Fruit fly (Drosophila melanogaster) whole organism, wandering third instar larva: ENCODE data around the gene CG8668.

Source experiments
- Abd-B ChIP-seq: fragments of >200 bp; optimal IDR thresholded peaks from 2 replicates; lab custom pipeline; 2017; ENCODE audit warnings: missing biosample characterization, missing genetic modification characterization
- CG32264 ChIP-seq: fragments of 200-800 bp; sonication (Bioruptor generic); optimal IDR thresholded peaks from 2 replicates; lab custom pipeline; 2016; ENCODE audit warnings: missing biosample characterization, missing genetic modification characterization
- CG9705 ChIP-seq: fragments of 200-800 bp; sonication (Bioruptor generic); optimal IDR thresholded peaks from 2 replicates; lab custom pipeline; 2018; ENCODE audit warnings: missing biosample characterization, mild to moderate bottlenecking, missing genetic modification characterization
- CrebA ChIP-seq: fragments of 200-800 bp; sonication (Bioruptor generic); optimal IDR thresholded peaks from 2 replicates; lab custom pipeline; 2016; ENCODE audit warnings: missing biosample characterization, mild to moderate bottlenecking, missing genetic modification characterization, borderline replicate concordance
- Dfd ChIP-seq: fragments of >200 bp; optimal IDR thresholded peaks from 2 replicates; lab custom pipeline; 2017; ENCODE audit warnings: missing biosample characterization, missing genetic modification characterization
- Dif ChIP-seq: fragments of 200-275, 200-300 bp; sonication (Bioruptor generic); optimal IDR thresholded peaks from 2 replicates; lab custom pipeline; 2018; ENCODE audit warnings: missing biosample characterization, missing genetic modification characterization; ENCODE audit not compliant: partially characterized antibody
- GATAd ChIP-seq: sonication (Bioruptor generic); optimal IDR thresholded peaks from 2 replicates; lab custom pipeline; 2016; ENCODE audit warnings: missing biosample characterization, missing genetic modification characterization
- HLH106 ChIP-seq: fragments of 200-800 bp; optimal IDR thresholded peaks from 3 replicates; lab custom pipeline; 2019; ENCODE audit warnings: missing biosample characterization, mild to moderate bottlenecking, missing genetic modification characterization, moderate library complexity
- Hnf4 ChIP-seq: fragments of 200-800 bp; sonication (Bioruptor generic); optimal IDR thresholded peaks from 2 replicates; lab custom pipeline; 2016; ENCODE audit warnings: missing biosample characterization, mild to moderate bottlenecking, missing genetic modification characterization
- Hr78 ChIP-seq: fragments of >200 bp; optimal IDR thresholded peaks from 2 replicates; lab custom pipeline; 2017; ENCODE audit warnings: missing biosample characterization, missing genetic modification characterization
- Hr83 ChIP-seq: fragments of 200-300 bp; sonication (Bioruptor generic); optimal IDR thresholded peaks from 2 replicates; lab custom pipeline; 2016; ENCODE audit warnings: missing biosample characterization, mild to moderate bottlenecking, missing genetic modification characterization, moderate library complexity; ENCODE audit not compliant: poor library complexity, severe bottlenecking
- Jra ChIP-seq: sonication (Bioruptor generic); optimal IDR thresholded peaks from 2 replicates; lab custom pipeline; 2016; ENCODE audit warnings: missing biosample characterization, missing genetic modification characterization
- Mio ChIP-seq: sonication (Bioruptor generic); optimal IDR thresholded peaks from 2 replicates; lab custom pipeline; 2016; ENCODE audit warnings: missing biosample characterization, missing genetic modification characterization
- Myc ChIP-seq: fragments of >200 bp; optimal IDR thresholded peaks from 2 replicates; lab custom pipeline; 2017
- N ChIP-seq: fragments of >200 bp; optimal IDR thresholded peaks from 2 replicates; lab custom pipeline; 2018; ENCODE audit warnings: missing biosample characterization, missing external identifiers, missing genetic modification characterization
- OdsH ChIP-seq: fragments of 200-800 bp; sonication (Bioruptor generic); optimal IDR thresholded peaks from 2 replicates; lab custom pipeline; 2016; ENCODE audit warnings: missing biosample characterization, mild to moderate bottlenecking, missing genetic modification characterization
- Rel ChIP-seq, 2 experiments: fragments of 200-800 bp; sonication (Bioruptor generic) in 1 of 2; optimal IDR thresholded peaks; 2 replicates in 1 of 2; 3 replicates in 1 of 2; lab custom pipeline; 2016 to 2019; ENCODE audit warnings: mild to moderate bottlenecking in 2 of 2, missing biosample characterization in 2 of 2, missing genetic modification characterization in 2 of 2, moderate library complexity in 1 of 2
- Sp1 ChIP-seq: fragments of 200-800 bp; sonication (Bioruptor generic); optimal IDR thresholded peaks from 3 replicates; lab custom pipeline; 2019; ENCODE audit warnings: missing biosample characterization, mild to moderate bottlenecking, missing genetic modification characterization, moderate library complexity
- Vsx2 ChIP-seq: fragments of 200-300, 225-300 bp; sonication (Bioruptor generic); optimal IDR thresholded peaks from 2 replicates; lab custom pipeline; 2018; ENCODE audit warnings: missing biosample characterization, missing genetic modification characterization; ENCODE audit not compliant: partially characterized antibody
- br ChIP-seq: fragments of 200-800 bp; sonication (Bioruptor generic); optimal IDR thresholded peaks from 2 replicates; lab custom pipeline; 2016; ENCODE audit warnings: missing biosample characterization, missing genetic modification characterization
- brk ChIP-seq: fragments of 200-800 bp; sonication (Bioruptor generic); optimal IDR thresholded peaks from 2 replicates; lab custom pipeline; 2016; ENCODE audit warnings: missing biosample characterization, mild to moderate bottlenecking, missing genetic modification characterization
- dl ChIP-seq, 2 experiments: fragments of 175-275, 200-275 bp in 1 of 2; fragments of 200-275 bp in 1 of 2; sonication (Bioruptor generic); optimal IDR thresholded peaks; lab custom pipeline; 2018; ENCODE audit warnings: mild to moderate bottlenecking in 2 of 2, missing biosample characterization in 2 of 2, missing genetic modification characterization in 2 of 2, moderate library complexity in 2 of 2; ENCODE audit not compliant: partially characterized antibody in 2 of 2, insufficient read depth in 1 of 2
- dmrt93B ChIP-seq: fragments of 200-800 bp; sonication (Bioruptor generic); optimal IDR thresholded peaks from 2 replicates; lab custom pipeline; 2018; ENCODE audit warnings: missing biosample characterization, mild to moderate bottlenecking, missing genetic modification characterization
- dsf ChIP-seq: sonication (Bioruptor generic); optimal IDR thresholded peaks from 2 replicates; lab custom pipeline; 2016; ENCODE audit warnings: missing biosample characterization, missing genetic modification characterization, borderline replicate concordance
- ey ChIP-seq: fragments of 200-800 bp; sonication (Bioruptor generic); optimal IDR thresholded peaks from 2 replicates; lab custom pipeline; 2016; ENCODE audit warnings: missing biosample characterization, missing genetic modification characterization
- foxo ChIP-seq, 2 experiments: fragments of 200-800 bp; sonication (Bioruptor generic); optimal IDR thresholded peaks; 2 replicates in 1 of 2; 3 replicates in 1 of 2; lab custom pipeline; 2016 to 2017; ENCODE audit warnings: missing biosample characterization in 2 of 2, missing genetic modification characterization in 2 of 2
- fru ChIP-seq: fragments of 200-800 bp; sonication (Bioruptor generic); optimal IDR thresholded peaks from 3 replicates; lab custom pipeline; 2016; ENCODE audit warnings: missing biosample characterization, mild to moderate bottlenecking, missing genetic modification characterization
- h ChIP-seq: fragments of 200-800 bp; sonication (Bioruptor generic); optimal IDR thresholded peaks from 3 replicates; lab custom pipeline; 2016; ENCODE audit warnings: missing biosample characterization, mild to moderate bottlenecking, missing genetic modification characterization
- jim ChIP-seq: fragments of 175-275, 200-325 bp; sonication (Bioruptor generic); optimal IDR thresholded peaks from 2 replicates; lab custom pipeline; 2016; ENCODE audit warnings: missing biosample characterization, mild to moderate bottlenecking, missing genetic modification characterization
- lola ChIP-seq: fragments of >200 bp; optimal IDR thresholded peaks from 2 replicates; lab custom pipeline; 2017; ENCODE audit warnings: missing biosample characterization, missing genetic modification characterization
- pan ChIP-seq: fragments of >200 bp; optimal IDR thresholded peaks from 2 replicates; lab custom pipeline; 2017
- psq ChIP-seq: fragments of 200-800 bp; sonication (Bioruptor generic); optimal IDR thresholded peaks from 3 replicates; lab custom pipeline; 2017; ENCODE audit warnings: missing biosample characterization, mild to moderate bottlenecking, missing genetic modification characterization, moderate library complexity
- rgr ChIP-seq: fragments of 200-800 bp; sonication (Bioruptor generic); optimal IDR thresholded peaks from 3 replicates; lab custom pipeline; 2016; ENCODE audit warnings: missing biosample characterization, mild to moderate bottlenecking, missing genetic modification characterization
- sage ChIP-seq: fragments of 200-800 bp; sonication (Bioruptor generic); optimal IDR thresholded peaks from 2 replicates; lab custom pipeline; 2016; ENCODE audit warnings: missing biosample characterization, mild to moderate bottlenecking, missing genetic modification characterization
- sv ChIP-seq: fragments of 200-800 bp; sonication (Bioruptor generic); optimal IDR thresholded peaks from 3 replicates; lab custom pipeline; 2016; ENCODE audit warnings: missing biosample characterization, missing genetic modification characterization
- tai ChIP-seq: sonication (Bioruptor generic); optimal IDR thresholded peaks from 2 replicates; lab custom pipeline; 2016; ENCODE audit warnings: missing biosample characterization, missing genetic modification characterization
- usp ChIP-seq: fragments of >200 bp; optimal IDR thresholded peaks from 2 replicates; lab custom pipeline; 2017; ENCODE audit warnings: missing biosample characterization, missing genetic modification characterization
- woc ChIP-seq: sonication (Bioruptor generic); optimal IDR thresholded peaks from 2 replicates; lab custom pipeline; 2016; ENCODE audit warnings: missing biosample characterization, mild to moderate bottlenecking, missing genetic modification characterization

Gene CG8668

DNA sequence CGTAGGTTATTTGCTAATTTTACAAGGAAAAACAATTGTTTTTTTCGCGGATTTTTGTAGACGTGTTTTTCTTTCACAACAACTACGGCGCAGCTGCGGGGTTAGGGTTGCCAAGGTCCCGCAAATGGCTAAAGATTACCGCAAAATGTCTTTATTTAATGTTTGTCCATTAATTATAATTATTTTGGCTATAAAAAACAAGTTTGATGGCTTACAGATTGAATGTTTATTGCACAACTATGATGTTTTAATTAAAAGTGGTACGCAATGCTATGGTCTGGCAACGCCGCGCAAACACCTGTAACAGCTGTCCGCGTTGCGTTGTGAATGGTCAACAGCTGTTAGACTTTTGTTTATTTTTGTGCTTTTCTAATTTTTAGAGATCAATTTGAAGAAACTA, 29.9 kb downstream of the CG8668 start:
- TF ChIP-seq CG32264 (GFP tag; lab: Kevin White, UChicago) (no peak), Mio (no peak), usp (GFP tag; lab: Kevin White, UChicago) (no peak), Abd-B (no peak), Rel (GFP tag; optimal IDR thresholded peaks at IDR 0.05; lab: Kevin White, UChicago) (no peak), Rel (tag; optimal IDR thresholded peaks at IDR 0.05; lab: Kevin White, UChicago) (peak; percentile 83), foxo (GFP tag; optimal IDR thresholded peaks at IDR 0.05; lab: Kevin White, UChicago) (peak; percentile 7 to 78), Jra (GFP tag; lab: Kevin White, UChicago) (peak; percentile 35), OdsH (GFP tag; lab: Kevin White, UChicago) (peak; percentile 38), brk (GFP tag; lab: Kevin White, UChicago) (peak; percentile 57), tai (peak; percentile 68), CG9705 (GFP tag; lab: Kevin White, UChicago) (peak; percentile 41), Hr83 (GFP tag; lab: Kevin White, UChicago) (no peak), h (GFP tag; lab: Kevin White, UChicago) (peak; percentile 82), woc (GFP tag; lab: Kevin White, UChicago) (peak; percentile 40), Hnf4 (peak; percentile 79), psq (GFP tag; lab: Kevin White, UChicago) (peak; percentile 47), rgr (peak; percentile 78), ey (GFP tag; lab: Kevin White, UChicago) (peak; percentile 71), fru (GFP tag; lab: Kevin White, UChicago) (peak; percentile 61), br (GFP tag; lab: Kevin White, UChicago) (peak; percentile 76), Sp1 (peak; percentile 52), GATAd (GFP tag; lab: Kevin White, UChicago) (peak; percentile 20), HLH106 (peak; percentile 74), sv (GFP tag; lab: Kevin White, UChicago) (peak; percentile 66)

- TF ChIP-seq Rel (GFP tag; optimal IDR thresholded peaks at IDR 0.05; lab: Kevin White, UChicago) (no peak), Rel (tag; optimal IDR thresholded peaks at IDR 0.05; lab: Kevin White, UChicago) (peak; percentile 4), HLH106 (no peak)
- TF ChIP-seq, all 38 proteins: peak for 1
Observed at dm6 chr2L:8157166-8157565, 30.4 kb downstream of the CG8668 start.

- TF ChIP-seq h (GFP tag; lab: Kevin White, UChicago) = peak; percentile 97
- peak; percentile 96 for TF ChIP-seq br (GFP tag; lab: Kevin White, UChicago)
- TF ChIP-seq ey (GFP tag; lab: Kevin White, UChicago) = peak; percentile 95
- TF ChIP-seq Dfd (GFP tag; lab: Kevin White, UChicago) = no peak
- peak; percentile 96 for TF ChIP-seq rgr
- peak; percentile 51 to 97 for TF ChIP-seq foxo (GFP tag; optimal IDR thresholded peaks at IDR 0.05; lab: Kevin White, UChicago)
- TF ChIP-seq N (GFP tag; lab: Kevin White, UChicago) = no peak
- peak; percentile 96 for TF ChIP-seq HLH106
- TF ChIP-seq brk (GFP tag; lab: Kevin White, UChicago) = peak; percentile 93
- TF ChIP-seq CG32264 (GFP tag; lab: Kevin White, UChicago) = peak; percentile 84
- no peak for TF ChIP-seq Rel (GFP tag; optimal IDR thresholded peaks at IDR 0.05; lab: Kevin White, UChicago)
- peak; percentile 81 for TF ChIP-seq Rel (tag; optimal IDR thresholded peaks at IDR 0.05; lab: Kevin White, UChicago)
- TF ChIP-seq Abd-B = no peak
- TF ChIP-seq dl (GFP tag; optimal IDR thresholded peaks at IDR 0.05; lab: Kevin White, UChicago; ENCODE audit: insufficient read depth in 1 of 2, partially characterized antibody in 2 of 2) = no peak
- peak; percentile 95 for TF ChIP-seq woc (GFP tag; lab: Kevin White, UChicago)
- TF ChIP-seq psq (GFP tag; lab: Kevin White, UChicago) = peak; percentile 86
- TF ChIP-seq dmrt93B = peak; percentile 84
- no peak for TF ChIP-seq Dif (GFP tag; lab: Kevin White, UChicago)
- TF ChIP-seq Vsx2 = no peak
- TF ChIP-seq Myc (lab: Kevin White, UChicago) = peak; percentile 71
- peak; percentile 93 for TF ChIP-seq Hr83 (GFP tag; lab: Kevin White, UChicago)
- peak; percentile 52 for TF ChIP-seq Mio
- peak; percentile 94 for TF ChIP-seq CG9705 (GFP tag; lab: Kevin White, UChicago)
- TF ChIP-seq fru (GFP tag; lab: Kevin White, UChicago) = peak; percentile 95
- peak; percentile 97 for TF ChIP-seq Hnf4
- no peak for TF ChIP-seq pan (lab: Kevin White, UChicago)
- no peak for TF ChIP-seq CrebA
- peak; percentile 91 for TF ChIP-seq dsf (GFP tag; lab: Kevin White, UChicago)
- no peak for TF ChIP-seq Hr78 (GFP tag; lab: Kevin White, UChicago)
- TF ChIP-seq usp (GFP tag; lab: Kevin White, UChicago) = no peak
- peak; percentile 83 for TF ChIP-seq GATAd (GFP tag; lab: Kevin White, UChicago)
- TF ChIP-seq jim (GFP tag; lab: Kevin White, UChicago) = no peak
- TF ChIP-seq Sp1 = peak; percentile 93
- peak; percentile 97 for TF ChIP-seq tai
- TF ChIP-seq sv (GFP tag; lab: Kevin White, UChicago) = peak; percentile 92
- peak; percentile 93 for TF ChIP-seq OdsH (GFP tag; lab: Kevin White, UChicago)
- TF ChIP-seq Jra (GFP tag; lab: Kevin White, UChicago) = peak; percentile 96
- no peak for TF ChIP-seq lola (GFP tag; lab: Kevin White, UChicago)
- TF ChIP-seq sage = no peak
Observed at dm6 chr2L:8159498-8159897, 32.7 kb downstream of the CG8668 start, which contains the start of the genes PAPLA1 and Rbsn-5. PAPLA1 (minus strand) TSS chr2L:8159638. Rbsn-5 (plus strand) TSS chr2L:8159832.
